Worm (Caenorhabditis elegans) whole organism, L3 larva: ENCODE measurements around the gene arrd-2.

ENCODE experiments used
- R02D3.7 ChIP-seq: fragments of 150-350 bp; optimal IDR thresholded peaks from 2 replicates; lab custom pipeline; 2014; ENCODE audit warnings: missing biosample characterization, missing genetic modification characterization
- ZK546.5 ChIP-seq: sonication (generic microtip); optimal IDR thresholded peaks from 2 replicates; lab custom pipeline; 2017; ENCODE audit warnings: missing biosample characterization, missing genetic modification characterization
- aly-2 ChIP-seq: fragments of 150-350 bp; optimal IDR thresholded peaks from 2 replicates; lab custom pipeline; 2014; ENCODE audit warnings: missing biosample characterization, missing genetic modification characterization
- ama-1 ChIP-seq: fragments of 150-350 bp; optimal IDR thresholded peaks from 2 replicates; lab custom pipeline; 2018
- ceh-16 ChIP-seq: sonication (generic microtip); optimal IDR thresholded peaks from 2 replicates; lab custom pipeline; 2017; ENCODE audit warnings: missing biosample characterization, missing genetic modification characterization
- ceh-82 ChIP-seq: fragments of 150-350 bp; optimal IDR thresholded peaks from 2 replicates; lab custom pipeline; 2014; ENCODE audit warnings: missing biosample characterization, missing genetic modification characterization
- ceh-9 ChIP-seq: sonication (generic microtip); optimal IDR thresholded peaks from 2 replicates; lab custom pipeline; 2018; ENCODE audit warnings: missing biosample characterization, missing genetic modification characterization
- daf-12 ChIP-seq: fragments of 150-350 bp; optimal IDR thresholded peaks from 2 replicates; lab custom pipeline; 2014; ENCODE audit warnings: missing biosample characterization, missing genetic modification reagents, missing genetic modification characterization
- egl-27 ChIP-seq: sonication (generic microtip); optimal IDR thresholded peaks from 4 replicates; lab custom pipeline; 2017; ENCODE audit warnings: missing biosample characterization, missing genetic modification reagents, missing genetic modification characterization
- egl-5 ChIP-seq: fragments of 150-350 bp; optimal IDR thresholded peaks from 2 replicates; lab custom pipeline; 2017; ENCODE audit warnings: missing biosample characterization, missing genetic modification reagents, missing genetic modification characterization, inconsistent platforms
- elt-2 ChIP-seq: sonication (generic microtip); optimal IDR thresholded peaks from 2 replicates; lab custom pipeline; 2016; ENCODE audit warnings: missing genetic modification reagents, mild to moderate bottlenecking, missing genetic modification characterization, missing compliant biosample characterization
- elt-3 ChIP-seq, 3 experiments: fragments of 150-350 bp in 1 of 3; sonication (generic microtip) in 2 of 3; optimal IDR thresholded peaks; 2 replicates in 2 of 3; 4 replicates in 1 of 3; lab custom pipeline; 2014 to 2017; ENCODE audit warnings: missing biosample characterization in 3 of 3, missing genetic modification characterization in 3 of 3
- eor-1 ChIP-seq, 2 experiments: fragments of 150-350 bp; optimal IDR thresholded peaks; 2 replicates each; lab custom pipeline; 2014 to 2018; ENCODE audit warnings: missing biosample characterization in 2 of 2, missing genetic modification characterization in 2 of 2
- fkh-10 ChIP-seq: sonication (generic microtip); optimal IDR thresholded peaks from 2 replicates; lab custom pipeline; 2017; ENCODE audit warnings: missing biosample characterization, missing genetic modification reagents, missing genetic modification characterization
- fkh-2 ChIP-seq: fragments of 150-350 bp; optimal IDR thresholded peaks from 2 replicates; lab custom pipeline; 2014; ENCODE audit warnings: missing biosample characterization, missing genetic modification reagents, missing genetic modification characterization
- fos-1 ChIP-seq: fragments of 150-350 bp; optimal IDR thresholded peaks from 2 replicates; lab custom pipeline; 2014; ENCODE audit warnings: missing biosample characterization, missing genetic modification characterization
- hmg-11 ChIP-seq: sonication (generic microtip); optimal IDR thresholded peaks from 2 replicates; lab custom pipeline; 2016; ENCODE audit warnings: missing genetic modification characterization, missing compliant biosample characterization
- lin-39 ChIP-seq: fragments of 150-350 bp; optimal IDR thresholded peaks from 2 replicates; lab custom pipeline; 2018; ENCODE audit warnings: missing biosample characterization, missing genetic modification reagents, missing genetic modification characterization
- lsy-12 ChIP-seq: sonication (generic microtip); optimal IDR thresholded peaks from 2 replicates; lab custom pipeline; 2016; ENCODE audit warnings: mild to moderate bottlenecking, missing genetic modification characterization, missing compliant biosample characterization
- nfya-1 ChIP-seq: sonication (generic microtip); optimal IDR thresholded peaks from 2 replicates; lab custom pipeline; 2017; ENCODE audit warnings: missing genetic modification characterization, mild to moderate bottlenecking, missing compliant biosample characterization, antibody characterized with exemption, moderate library complexity; ENCODE audit not compliant: insufficient read depth
- nhr-11 ChIP-seq: fragments of 150-350 bp; optimal IDR thresholded peaks from 2 replicates; lab custom pipeline; 2014; ENCODE audit warnings: missing biosample characterization, missing genetic modification characterization
- nhr-23 ChIP-seq: fragments of 150-350 bp; optimal IDR thresholded peaks from 2 replicates; lab custom pipeline; 2014; ENCODE audit warnings: missing biosample characterization, missing genetic modification reagents, missing genetic modification characterization
- nhr-25 ChIP-seq: sonication (generic microtip); optimal IDR thresholded peaks from 2 replicates; lab custom pipeline; 2017; ENCODE audit warnings: missing biosample characterization, missing genetic modification characterization
- nhr-28 ChIP-seq: fragments of 150-350 bp; optimal IDR thresholded peaks from 2 replicates; lab custom pipeline; 2014; ENCODE audit warnings: missing biosample characterization, missing genetic modification characterization
- nhr-43 ChIP-seq: sonication (generic microtip); optimal IDR thresholded peaks from 2 replicates; lab custom pipeline; 2016; ENCODE audit warnings: mild to moderate bottlenecking, missing genetic modification characterization, missing compliant biosample characterization; ENCODE audit not compliant: poor library complexity, severe bottlenecking
- nhr-67 ChIP-seq: fragments of 150-350 bp; optimal IDR thresholded peaks from 2 replicates; lab custom pipeline; 2014; ENCODE audit warnings: missing biosample characterization, missing genetic modification characterization
- nhr-76 ChIP-seq: fragments of 150-350 bp; sonication (generic microtip); optimal IDR thresholded peaks from 5 replicates; lab custom pipeline; 2014; ENCODE audit warnings: missing biosample characterization, missing genetic modification characterization
- nhr-77 ChIP-seq: fragments of 150-350 bp; optimal IDR thresholded peaks from 2 replicates; lab custom pipeline; 2014; ENCODE audit warnings: missing biosample characterization, missing genetic modification characterization
- pqm-1 ChIP-seq: fragments of 150-350 bp; optimal IDR thresholded peaks from 2 replicates; lab custom pipeline; 2017; ENCODE audit warnings: missing biosample characterization, missing genetic modification characterization, inconsistent platforms
- sea-2 ChIP-seq: fragments of 150-350 bp; sonication (generic microtip); optimal IDR thresholded peaks from 4 replicates; lab custom pipeline; 2014; ENCODE audit warnings: missing biosample characterization, missing genetic modification reagents, missing genetic modification characterization
- skn-1 ChIP-seq: fragments of 150-350 bp; optimal IDR thresholded peaks from 2 replicates; lab custom pipeline; 2014; ENCODE audit warnings: missing biosample characterization, missing genetic modification characterization
- snpc-4 ChIP-seq: fragments of 150-350 bp; optimal IDR thresholded peaks from 2 replicates; lab custom pipeline; 2014; ENCODE audit warnings: missing biosample characterization, missing genetic modification characterization
- tbx-2 ChIP-seq: sonication (generic microtip); optimal IDR thresholded peaks from 2 replicates; lab custom pipeline; 2016; ENCODE audit warnings: mild to moderate bottlenecking, missing genetic modification characterization, missing compliant biosample characterization
- unc-39 ChIP-seq: sonication (generic microtip); optimal IDR thresholded peaks from 4 replicates; lab custom pipeline; 2017; ENCODE audit warnings: missing biosample characterization, missing genetic modification characterization
- unc-62 ChIP-seq: fragments of 150-350 bp; sonication (generic microtip); optimal IDR thresholded peaks from 4 replicates; lab custom pipeline; 2014; ENCODE audit warnings: missing biosample characterization, missing genetic modification reagents, missing genetic modification characterization
- zag-1 ChIP-seq: fragments of 150-350 bp; optimal IDR thresholded peaks from 2 replicates; lab custom pipeline; 2014; ENCODE audit warnings: missing biosample characterization, missing genetic modification characterization
- ztf-11 ChIP-seq: fragments of 150-350 bp; optimal IDR thresholded peaks from 2 replicates; lab custom pipeline; 2014; ENCODE audit warnings: missing biosample characterization, missing genetic modification characterization

Gene arrd-2

DNA sequence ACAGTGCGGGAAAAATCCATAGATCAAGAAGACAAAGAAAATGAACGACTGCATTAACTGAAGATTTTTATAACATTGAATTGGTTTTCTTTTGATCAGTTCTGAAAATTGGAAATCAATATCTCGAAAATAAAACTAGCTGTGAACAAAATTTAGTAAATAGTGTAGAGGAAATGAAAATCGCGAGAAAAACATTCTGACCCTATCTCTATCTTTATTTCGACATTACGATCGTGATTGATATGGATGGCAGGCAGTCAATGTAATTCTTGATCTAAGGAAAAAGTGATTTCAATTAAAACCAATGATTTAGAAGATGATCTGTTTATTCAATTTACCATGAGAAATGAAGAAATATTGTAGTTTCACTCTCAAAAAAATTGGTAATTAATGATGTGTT lies 28.4 kb downstream of the arrd-2 start, which contains the start of gene kin-16:
Gene kin-16 (minus strand): TSS at position 101 of the 400 bp plus-strand sequence.
- TF ChIP-seq nhr-77 (tag; lab: Kevin White, UChicago) = no peak
- no peak for TF ChIP-seq elt-2 (tag; lab: Kevin White, UChicago)
- no peak for TF ChIP-seq nfya-1 (tag; lab: Kevin White, UChicago)
- no peak for TF ChIP-seq ZK546.5 (tag; lab: Kevin White, UChicago)
- no peak for TF ChIP-seq ceh-16
- TF ChIP-seq nhr-76 = no peak
- no peak for TF ChIP-seq fkh-10 (GFP tag; lab: Kevin White, UChicago)
- TF ChIP-seq nhr-23 (tag; lab: Kevin White, UChicago) = no peak
- TF ChIP-seq nhr-67 = no peak
- TF ChIP-seq aly-2 (tag; lab: Kevin White, UChicago) = no peak
- TF ChIP-seq pqm-1 (tag; lab: Kevin White, UChicago) = no peak
- no peak for TF ChIP-seq sea-2 (GFP tag; lab: Kevin White, UChicago)
- TF ChIP-seq ceh-82 (tag; lab: Kevin White, UChicago) = no peak
- TF ChIP-seq eor-1 (tag; optimal IDR thresholded peaks at IDR 0.05; lab: Kevin White, UChicago) = no peak
- TF ChIP-seq R02D3.7 = no peak
- no peak for TF ChIP-seq skn-1 (tag; lab: Kevin White, UChicago)
- TF ChIP-seq egl-5 (tag; lab: Kevin White, UChicago) = no peak
- TF ChIP-seq nhr-28 (tag; lab: Kevin White, UChicago) = no peak
- no peak for TF ChIP-seq ama-1 (lab: Kevin White, UChicago)
- TF ChIP-seq nhr-25 (tag; lab: Kevin White, UChicago) = no peak

DNA sequence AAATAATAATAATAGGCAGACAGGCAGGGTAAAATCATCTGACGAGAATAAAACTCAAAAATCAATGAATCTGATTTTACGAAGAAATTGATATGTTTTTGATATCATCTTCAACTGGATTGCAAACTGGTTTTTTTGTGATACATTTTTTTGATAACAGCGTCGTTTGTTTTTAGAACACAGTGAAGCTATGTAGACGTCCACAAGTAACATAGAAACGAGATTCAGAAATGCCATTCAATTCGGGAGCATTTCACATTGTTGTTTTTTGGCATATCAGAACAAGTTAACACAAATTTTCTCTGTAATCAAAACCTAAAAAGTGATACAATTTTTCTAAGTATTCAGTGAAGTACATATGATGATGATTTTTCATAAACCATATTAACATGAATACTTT lies 30.7 kb downstream of the arrd-2 start, which contains the start of gene chil-13:
Gene chil-13 (minus strand): TSS at position 101 of the 400 bp plus-strand sequence.
- TF ChIP-seq ceh-9 (tag; lab: Kevin White, UChicago) = no peak
- no peak for TF ChIP-seq zag-1 (tag; lab: Kevin White, UChicago)
- no peak for TF ChIP-seq sea-2 (GFP tag; lab: Kevin White, UChicago)
- no peak for TF ChIP-seq elt-2 (tag; lab: Kevin White, UChicago)
- no peak for TF ChIP-seq ztf-11 (tag; lab: Kevin White, UChicago)
- no peak for TF ChIP-seq nhr-25 (tag; lab: Kevin White, UChicago)
- no peak for TF ChIP-seq daf-12 (tag; lab: Kevin White, UChicago)
- no peak for TF ChIP-seq unc-62 (GFP tag; lab: Kevin White, UChicago)
- no peak for TF ChIP-seq fkh-10 (GFP tag; lab: Kevin White, UChicago)
- TF ChIP-seq nhr-28 (tag; lab: Kevin White, UChicago) = no peak
- no peak for TF ChIP-seq nfya-1 (tag; lab: Kevin White, UChicago)
- TF ChIP-seq nhr-67 = no peak
- no peak for TF ChIP-seq ceh-82 (tag; lab: Kevin White, UChicago)
- no peak for TF ChIP-seq lin-39
- no peak for TF ChIP-seq nhr-11 (tag; lab: Kevin White, UChicago)
- TF ChIP-seq tbx-2 (tag; lab: Kevin White, UChicago) = no peak
- no peak for TF ChIP-seq lsy-12 (tag; lab: Kevin White, UChicago)

DNA sequence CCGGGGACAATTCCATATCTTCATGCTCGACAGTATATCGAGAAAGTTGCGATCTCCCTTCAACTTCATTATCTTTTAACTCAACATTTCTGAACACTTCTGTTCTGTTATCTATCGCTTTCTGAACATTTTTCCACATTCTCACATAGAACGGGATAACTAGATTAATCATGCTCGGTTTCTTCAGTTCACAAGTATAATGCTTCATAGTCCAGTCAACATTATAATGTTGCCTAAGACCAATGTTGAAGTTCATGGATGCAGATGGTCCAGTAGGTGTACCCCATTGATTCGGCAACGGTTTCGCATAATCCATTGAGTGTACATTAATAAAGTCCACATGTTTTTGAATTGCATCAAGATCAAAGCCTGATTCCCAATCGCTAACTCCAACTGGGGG lies 31.3 kb downstream of the arrd-2 start:
- TF ChIP-seq elt-3 (tag; optimal IDR thresholded peaks at IDR 0.05; lab: Kevin White, UChicago) = no peak
- no peak for TF ChIP-seq ceh-16
- no peak for TF ChIP-seq fkh-10 (GFP tag; lab: Kevin White, UChicago)
- TF ChIP-seq unc-39 (tag; lab: Kevin White, UChicago) = no peak
- no peak for TF ChIP-seq ceh-82 (tag; lab: Kevin White, UChicago)
- TF ChIP-seq snpc-4 (tag; lab: Kevin White, UChicago) = no peak
- no peak for TF ChIP-seq nhr-43
- no peak for TF ChIP-seq hmg-11 (tag; lab: Kevin White, UChicago)
- no peak for TF ChIP-seq elt-2 (tag; lab: Kevin White, UChicago)
- TF ChIP-seq sea-2 (GFP tag; lab: Kevin White, UChicago) = no peak
- no peak for TF ChIP-seq nhr-67
- no peak for TF ChIP-seq lin-39
- TF ChIP-seq fkh-2 (tag; lab: Kevin White, UChicago) = no peak
- no peak for TF ChIP-seq ceh-9 (tag; lab: Kevin White, UChicago)
- no peak for TF ChIP-seq egl-27
- no peak for TF ChIP-seq fos-1
- TF ChIP-seq tbx-2 (tag; lab: Kevin White, UChicago) = no peak
